Fruit fly (Drosophila melanogaster): ENCODE measurements around the gene CG46270.

Gene CG46270

DNA sequence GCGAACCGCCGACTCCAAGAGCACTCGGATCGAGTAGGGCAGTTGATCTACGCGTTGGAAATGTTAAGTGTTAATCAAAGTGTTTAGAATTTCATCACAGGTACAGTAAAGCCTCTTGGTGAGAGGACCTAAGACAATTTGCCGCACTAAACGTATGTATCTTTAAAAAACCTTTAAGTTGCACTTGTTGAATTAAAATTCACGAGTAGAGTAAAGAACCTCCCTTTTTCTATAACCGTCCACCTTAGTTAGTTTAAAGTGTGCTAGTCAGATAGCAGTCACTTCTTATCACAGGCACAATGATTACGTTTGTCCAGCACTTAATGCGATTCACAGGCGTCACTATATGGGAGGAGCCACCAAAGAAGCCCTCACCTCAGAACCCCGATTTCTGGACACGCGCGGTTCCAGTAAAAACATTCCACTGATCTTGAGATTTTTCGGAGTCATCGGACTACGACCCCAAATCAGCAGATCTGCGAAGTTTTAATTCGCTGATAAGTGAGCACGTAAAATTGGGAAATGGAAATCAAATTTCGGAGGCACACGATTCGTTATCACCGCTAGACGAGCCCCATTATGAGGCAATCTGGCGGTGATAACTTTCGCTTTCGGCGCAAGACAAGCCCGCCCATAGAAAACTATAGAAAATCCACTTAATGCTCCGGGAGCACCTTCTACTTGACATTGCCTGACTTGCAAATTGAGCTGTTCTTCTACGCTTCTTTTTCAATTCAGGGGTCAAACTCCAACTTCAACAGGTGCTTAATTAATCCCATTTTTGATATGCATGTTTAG is 16.3 kb downstream of the CG46270 start:
- TF ChIP-seq CG17801 (GFP tag; optimal IDR thresholded peaks at IDR 0.05; ENCODE audit: partially characterized antibody) = no peak

DNA sequence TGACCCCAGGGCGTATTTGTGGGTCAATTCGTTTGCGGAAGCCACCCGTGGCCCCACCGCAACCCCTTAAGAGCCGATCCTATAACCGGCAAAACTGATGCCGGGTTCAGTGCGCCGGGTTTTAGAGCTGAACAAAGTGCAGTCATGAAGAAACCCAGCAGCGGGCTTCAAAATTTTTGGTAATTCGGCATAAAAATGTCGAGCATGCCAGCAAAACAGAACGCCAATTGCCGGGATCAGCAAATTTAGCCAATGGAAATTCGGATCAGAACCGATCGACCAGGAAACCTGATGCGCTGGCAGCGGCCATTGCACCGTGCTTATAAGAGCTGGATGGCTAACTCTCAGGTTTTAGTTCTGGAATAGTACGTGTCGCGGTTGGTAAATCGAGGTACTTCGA is 20.6 kb downstream of the CG46270 start:
- no peak for TF ChIP-seq CG17801 (GFP tag; optimal IDR thresholded peaks at IDR 0.05; ENCODE audit: partially characterized antibody)

DNA sequence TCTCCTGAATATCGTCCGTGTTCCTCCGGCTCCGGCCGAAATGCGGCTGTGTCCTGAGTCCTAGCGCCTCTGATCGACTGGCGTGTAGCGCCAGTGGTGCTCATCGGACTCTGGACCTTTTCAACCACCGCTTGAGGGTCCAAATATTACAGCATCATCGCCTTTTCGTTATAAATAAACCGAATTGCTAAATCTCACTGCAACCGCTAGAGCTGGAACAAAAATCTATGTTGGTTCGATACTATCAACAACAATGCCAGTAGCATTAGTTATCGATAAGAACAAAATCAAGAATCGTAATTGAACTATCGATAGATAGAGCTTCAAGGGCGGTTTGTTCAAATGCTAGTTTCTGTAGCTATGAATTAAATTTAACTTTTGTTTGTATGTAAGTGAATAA is 21.2 kb downstream of the CG46270 start, which contains the start of gene CG6325:
Gene CG6325 (minus strand): TSS at position 220 of the 400 bp plus-strand sequence.
- TF ChIP-seq CG17801 (GFP tag; optimal IDR thresholded peaks at IDR 0.05; ENCODE audit: partially characterized antibody) = peak; percentile 37

DNA sequence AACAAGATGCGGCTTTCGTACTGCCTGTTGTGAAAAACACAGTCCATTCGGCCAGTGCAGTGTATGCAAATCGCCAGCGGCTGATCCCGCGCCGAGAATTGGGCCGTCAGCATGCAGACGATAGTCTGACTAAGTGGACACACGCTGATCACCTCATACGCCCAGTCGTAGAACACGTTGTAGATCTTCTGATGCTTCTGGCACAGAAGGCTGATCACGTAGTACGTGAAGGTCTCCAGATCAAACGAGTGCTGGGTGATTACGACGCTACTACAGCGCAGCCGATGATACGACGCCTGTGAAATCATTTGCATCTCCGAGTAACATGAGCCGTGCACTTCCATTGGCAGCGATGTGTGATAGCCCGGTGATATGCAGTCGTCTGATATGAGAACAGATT is 24.3 kb downstream of the CG46270 start:
- TF ChIP-seq CG17801 (GFP tag; optimal IDR thresholded peaks at IDR 0.05; ENCODE audit: partially characterized antibody) = no peak

DNA sequence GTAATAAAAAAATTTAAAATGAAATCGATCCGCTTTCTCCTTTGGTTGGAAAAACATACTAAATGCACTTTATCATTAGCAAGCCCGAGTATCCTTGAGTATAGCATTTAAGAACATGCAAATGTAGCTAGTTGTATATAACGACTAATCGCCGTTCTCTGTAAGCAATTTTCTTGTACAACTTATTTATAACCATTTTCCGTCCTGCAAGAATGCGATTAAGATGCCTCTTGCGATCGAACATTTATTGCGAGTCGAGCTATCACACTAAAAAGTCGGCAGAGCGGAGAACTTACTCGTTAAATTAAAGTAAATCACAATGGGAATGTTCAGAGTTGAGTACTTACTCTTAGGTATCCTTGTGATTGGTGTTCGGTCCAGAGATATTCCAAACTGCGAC is 27.5 kb downstream of the CG46270 start, which contains the start of gene mthl11:
Gene mthl11 (plus strand): TSS at position 301 of the 400 bp plus-strand sequence.
- no peak for TF ChIP-seq CG17801 (GFP tag; optimal IDR thresholded peaks at IDR 0.05; ENCODE audit: partially characterized antibody)

DNA sequence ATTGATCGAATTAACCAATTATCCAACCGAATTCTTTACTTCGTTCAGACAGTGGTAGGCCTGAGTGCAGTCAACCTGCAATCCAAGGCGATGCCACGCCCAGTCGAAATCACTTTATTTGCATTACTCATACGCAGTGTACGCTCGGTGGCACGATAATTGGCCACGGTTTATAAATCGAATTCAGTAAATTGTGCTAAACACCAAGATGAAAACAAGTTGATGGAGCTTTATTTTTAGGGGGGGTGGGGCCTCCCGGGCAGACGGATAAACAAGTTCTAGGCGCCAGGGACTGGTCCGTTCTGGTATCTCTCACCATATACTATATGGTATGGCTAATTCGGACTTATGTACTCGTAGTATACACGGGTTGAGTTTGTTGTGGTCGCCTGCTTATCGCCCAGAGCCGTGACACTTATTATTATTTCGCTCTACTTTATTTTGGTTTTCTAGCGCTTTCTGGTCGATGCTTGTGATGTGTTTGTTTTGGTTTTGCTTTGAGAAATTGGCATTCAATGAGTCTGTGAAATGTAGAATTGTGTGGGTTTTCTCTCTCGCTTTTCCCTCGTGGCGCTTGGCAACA is 32.9 kb downstream of the CG46270 start:
- no peak for TF ChIP-seq CG17801 (GFP tag; optimal IDR thresholded peaks at IDR 0.05; ENCODE audit: partially characterized antibody)

DNA sequence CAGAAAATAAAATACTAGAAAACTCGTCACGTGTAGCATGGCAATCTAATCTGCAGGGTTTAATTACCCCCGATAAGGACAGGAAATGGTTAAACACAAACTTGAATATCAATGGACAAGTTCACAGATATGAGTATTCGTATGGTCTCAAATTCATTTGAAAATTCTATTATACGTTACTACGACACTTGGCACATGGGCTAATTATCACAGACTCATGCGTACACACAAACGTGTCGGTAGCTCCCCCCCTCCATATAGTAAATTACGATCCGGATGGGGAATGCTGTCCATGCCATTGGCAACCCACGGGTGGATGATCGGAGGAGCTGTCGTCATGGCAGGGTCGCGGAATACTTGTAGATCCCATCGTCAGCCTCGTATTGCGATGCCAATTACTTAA is 33.9 kb downstream of the CG46270 start:
- no peak for TF ChIP-seq CG17801 (GFP tag; optimal IDR thresholded peaks at IDR 0.05; ENCODE audit: partially characterized antibody)

DNA sequence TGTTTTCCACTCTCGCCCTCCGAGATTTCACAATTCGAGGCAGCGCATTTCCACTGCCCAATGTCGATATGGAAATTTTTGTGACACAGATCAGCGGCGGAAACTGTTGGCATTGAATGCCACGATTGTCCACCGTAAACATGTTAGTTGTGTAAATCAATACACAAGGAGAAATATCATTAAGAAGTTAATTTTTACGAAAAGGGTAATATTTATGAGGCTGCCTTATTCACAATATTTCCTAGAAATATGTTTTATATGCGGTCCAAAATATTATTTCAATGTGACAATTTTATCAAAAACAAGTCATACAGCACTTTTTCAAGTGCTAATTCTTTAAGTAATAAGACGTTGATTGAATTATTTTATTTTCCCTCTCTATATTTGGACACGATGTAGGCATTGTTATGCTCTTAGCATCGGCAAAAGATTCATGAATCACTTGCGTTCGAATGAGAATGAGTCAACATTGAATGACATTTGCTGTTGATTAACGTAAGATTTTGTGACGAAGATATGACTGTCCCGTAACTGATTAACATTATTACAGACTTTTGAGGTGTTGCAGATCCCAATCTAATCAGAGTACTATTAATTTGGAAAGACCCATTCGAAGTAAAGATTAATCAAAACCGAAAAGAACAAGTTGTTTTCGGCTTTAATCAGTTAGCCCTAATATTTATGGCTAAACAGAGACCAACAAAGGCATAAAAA is 34.4 kb downstream of the CG46270 start:
- TF ChIP-seq CG17801 (GFP tag; optimal IDR thresholded peaks at IDR 0.05; ENCODE audit: partially characterized antibody) = no peak

DNA sequence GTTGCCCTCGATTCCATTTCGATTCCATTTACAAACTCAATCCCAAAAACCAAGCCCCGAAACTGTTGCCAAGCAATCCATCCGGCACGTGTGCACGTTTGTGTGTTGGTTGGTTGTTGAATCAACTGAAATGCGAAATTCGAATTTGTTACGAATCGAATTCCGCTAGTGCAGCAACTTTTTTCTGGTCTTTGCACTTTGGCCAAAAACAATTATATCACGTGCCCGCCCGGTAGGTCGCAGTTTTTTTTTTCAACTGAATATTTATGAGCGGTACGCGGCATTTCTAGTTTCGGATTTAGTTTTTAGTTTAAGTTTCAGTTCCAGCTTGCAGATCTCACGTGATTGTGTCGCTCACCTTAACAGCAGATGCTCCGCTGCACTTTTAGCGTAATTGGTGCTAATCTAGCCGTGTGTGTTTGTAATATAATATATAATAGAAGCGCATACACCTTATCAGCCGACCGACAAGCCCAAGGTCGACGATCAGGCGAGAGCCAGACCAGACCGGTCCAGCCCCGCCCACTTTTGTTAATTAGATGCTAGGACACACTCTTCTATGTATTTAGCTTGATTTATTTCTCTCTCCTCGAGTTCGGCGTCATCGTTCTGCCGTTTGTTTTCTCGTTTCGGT is 35.1 kb downstream of the CG46270 start:
- no peak for TF ChIP-seq CG17801 (GFP tag; optimal IDR thresholded peaks at IDR 0.05; ENCODE audit: partially characterized antibody)

DNA sequence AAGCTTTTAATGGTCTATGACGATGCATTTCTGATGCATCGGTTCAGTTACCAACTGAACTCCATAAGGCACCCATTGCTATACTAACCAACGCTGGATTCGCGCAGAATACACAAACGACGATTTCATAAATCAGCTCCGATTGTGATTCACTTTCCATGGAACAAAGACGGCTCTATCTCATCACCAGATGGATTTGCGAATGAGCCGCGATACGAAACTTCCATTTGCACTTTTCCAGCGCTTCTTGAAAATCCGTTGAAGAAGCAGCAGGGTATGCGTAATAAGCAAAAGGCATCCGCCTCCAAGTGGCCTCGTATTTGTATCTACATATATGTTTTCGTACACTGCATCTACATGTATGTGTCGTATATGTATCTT is 35.7 kb downstream of the CG46270 start:
- no peak for TF ChIP-seq CG17801 (GFP tag; optimal IDR thresholded peaks at IDR 0.05; ENCODE audit: partially characterized antibody)

DNA sequence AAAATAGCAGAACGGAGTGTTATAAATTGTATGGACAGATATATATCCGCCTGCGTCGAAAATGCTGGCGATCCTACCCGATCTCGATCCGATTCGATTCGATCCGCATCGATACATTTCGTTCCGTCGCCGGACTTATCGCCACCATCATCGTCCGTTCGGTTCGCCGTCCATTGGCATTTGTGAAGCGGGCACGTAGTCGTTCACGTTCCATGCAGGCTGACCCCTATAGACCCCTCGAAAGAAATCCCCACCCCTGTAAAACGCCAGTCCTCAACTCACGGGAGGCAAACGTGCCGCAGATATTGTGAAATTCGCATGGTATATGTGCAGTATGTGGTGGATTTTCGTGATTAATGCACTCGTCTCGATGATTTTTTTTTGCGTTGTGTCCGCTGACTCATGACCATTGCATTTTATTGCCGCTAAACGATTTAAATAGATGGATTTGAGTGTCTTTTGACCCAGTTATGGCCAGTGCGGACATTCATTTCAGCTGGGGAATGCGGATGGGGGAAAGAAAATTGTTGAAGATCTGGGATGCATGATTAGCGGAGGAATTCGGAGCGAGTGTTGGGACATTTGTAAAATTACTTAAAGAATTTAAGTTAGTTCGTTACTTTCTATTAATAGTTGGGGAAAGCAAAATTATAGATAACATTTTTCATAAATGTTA is 36.2 kb downstream of the CG46270 start:
- TF ChIP-seq CG17801 (GFP tag; optimal IDR thresholded peaks at IDR 0.05; ENCODE audit: partially characterized antibody) = no peak

DNA sequence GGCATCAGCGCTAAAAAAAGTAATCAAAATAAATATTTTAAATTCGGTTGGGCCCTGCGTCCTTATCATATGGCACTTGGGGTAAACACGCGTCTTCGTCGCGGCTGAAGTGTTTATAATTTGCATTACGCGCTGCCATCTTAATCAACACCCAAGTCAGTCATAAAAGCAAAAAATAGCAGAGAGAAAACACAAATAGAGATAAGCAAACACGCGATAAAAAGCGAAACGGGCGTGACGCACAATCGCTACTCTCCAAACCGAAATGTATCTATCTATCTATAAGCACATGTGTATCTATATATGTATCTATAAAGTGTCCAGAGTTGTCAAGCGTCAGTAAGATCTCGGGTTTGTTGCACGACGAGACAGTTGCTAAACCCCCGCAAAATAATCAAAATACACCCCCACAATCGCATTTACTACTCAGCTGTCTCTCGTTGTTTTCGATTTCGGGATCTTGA is 37.3 kb downstream of the CG46270 start:
- TF ChIP-seq CG17801 (GFP tag; optimal IDR thresholded peaks at IDR 0.05; ENCODE audit: partially characterized antibody) = no peak

DNA sequence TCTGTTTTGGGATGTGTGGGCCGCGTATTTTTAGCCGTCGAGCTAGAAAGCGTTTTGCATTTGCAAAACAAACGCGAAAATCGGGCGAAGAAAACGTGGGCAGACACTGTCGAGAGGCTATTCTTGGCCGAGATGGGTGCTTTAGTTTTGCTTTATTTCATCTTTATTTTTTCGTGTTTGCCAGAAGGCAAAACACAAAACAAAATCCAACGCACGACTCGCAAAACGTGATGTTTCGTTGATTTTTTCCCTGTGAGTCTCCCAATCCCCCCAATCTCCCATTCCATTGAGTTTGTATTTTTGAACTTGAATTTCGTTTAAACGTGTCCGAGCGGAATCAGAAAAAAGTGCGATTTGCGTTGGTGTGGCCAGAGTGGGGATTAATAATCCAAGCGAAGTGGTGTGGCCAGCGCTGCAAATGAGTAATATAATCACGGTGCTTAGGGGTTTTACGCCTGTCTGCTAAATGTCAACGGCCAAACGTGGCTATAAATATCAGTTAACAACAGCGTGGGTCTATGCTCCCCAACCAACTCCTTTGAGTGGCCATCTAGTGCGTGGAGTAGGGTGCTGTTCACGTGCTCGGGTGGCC is 38.3 kb downstream of the CG46270 start:
- TF ChIP-seq CG17801 (GFP tag; optimal IDR thresholded peaks at IDR 0.05; ENCODE audit: partially characterized antibody) = no peak

DNA sequence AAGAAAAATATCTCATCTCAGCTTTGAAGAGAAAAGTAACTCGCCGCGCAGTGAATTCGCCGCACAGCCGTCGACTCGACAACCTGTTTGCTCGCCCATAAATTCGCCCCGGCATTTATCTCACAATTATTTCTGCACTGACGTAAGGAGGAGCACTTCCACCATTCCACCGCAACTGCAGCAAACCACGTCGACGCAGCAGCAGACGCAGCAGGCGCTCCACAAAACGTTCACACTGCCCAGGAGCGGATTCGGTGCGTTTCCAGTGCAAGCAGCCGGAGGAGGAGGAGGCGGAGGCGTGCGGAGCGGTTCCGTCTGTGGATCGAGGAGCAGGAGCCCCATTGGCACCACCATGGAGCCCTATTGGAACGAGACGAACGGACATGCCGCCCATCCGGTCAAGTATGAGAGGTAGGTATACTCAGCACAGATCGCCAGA is 39.2 kb downstream of the CG46270 start:
- no peak for TF ChIP-seq CG17801 (GFP tag; optimal IDR thresholded peaks at IDR 0.05; ENCODE audit: partially characterized antibody)

All from ovary, adult (tissue).